Worm (Caenorhabditis elegans) whole organism, mixed stage, embryonic: ENCODE results near the gene srw-69.
A peak's percentile ranks its signal among the peaks of the same experiment; 100 is the strongest.

Experiments
- bed-3 ChIP-seq: fragments of 200-800 bp; sonication (Bioruptor generic); optimal IDR thresholded peaks from 3 replicates; lab custom pipeline; 2018; ENCODE audit warnings: mild to moderate bottlenecking, missing genetic modification characterization, moderate library complexity, missing compliant biosample characterization
- blmp-1 ChIP-seq: fragments of 150-350 bp; optimal IDR thresholded peaks from 2 replicates; lab custom pipeline; 2014; ENCODE audit warnings: missing biosample characterization, missing genetic modification characterization
- ceh-39 ChIP-seq: fragments of 150-350 bp; optimal IDR thresholded peaks from 2 replicates; lab custom pipeline; 2014; ENCODE audit warnings: missing biosample characterization, missing genetic modification characterization
- ceh-43 ChIP-seq: fragments of 200-800 bp; sonication (Bioruptor generic); optimal IDR thresholded peaks from 2 replicates; lab custom pipeline; 2018; ENCODE audit warnings: mild to moderate bottlenecking, missing genetic modification characterization, moderate library complexity, missing compliant biosample characterization
- ces-1 ChIP-seq: fragments of 150-350 bp; optimal IDR thresholded peaks from 2 replicates; lab custom pipeline; 2014; ENCODE audit warnings: missing biosample characterization, missing genetic modification reagents, missing genetic modification characterization
- cnd-1 ChIP-seq: fragments of 200-800 bp; sonication (Bioruptor generic); optimal IDR thresholded peaks from 2 replicates; lab custom pipeline; 2018; ENCODE audit warnings: mild to moderate bottlenecking, missing genetic modification characterization, missing compliant biosample characterization
- drap-1 ChIP-seq: fragments of 200-800 bp; sonication (Bioruptor generic); optimal IDR thresholded peaks from 3 replicates; lab custom pipeline; 2018; ENCODE audit warnings: mild to moderate bottlenecking, missing genetic modification characterization, missing compliant biosample characterization
- elt-1 ChIP-seq: sonication (generic microtip); optimal IDR thresholded peaks from 2 replicates; lab custom pipeline; 2017; ENCODE audit warnings: missing genetic modification characterization, mild to moderate bottlenecking, missing compliant biosample characterization, antibody characterized with exemption, moderate library complexity, borderline replicate concordance; ENCODE audit not compliant: insufficient read depth
- elt-3 ChIP-seq: fragments of 150-350 bp; optimal IDR thresholded peaks from 2 replicates; lab custom pipeline; 2014; ENCODE audit warnings: missing biosample characterization, missing genetic modification characterization
- flh-1 ChIP-seq: fragments of 200-800 bp; sonication (Bioruptor generic); optimal IDR thresholded peaks from 2 replicates; lab custom pipeline; 2018; ENCODE audit warnings: mild to moderate bottlenecking, missing genetic modification characterization, moderate library complexity, missing compliant biosample characterization
- ham-2 ChIP-seq: fragments of 200-800 bp; sonication (Bioruptor generic); optimal IDR thresholded peaks from 2 replicates; lab custom pipeline; 2018; ENCODE audit warnings: mild to moderate bottlenecking, missing genetic modification characterization, missing compliant biosample characterization
- lin-32 ChIP-seq: fragments of 200-800 bp; sonication (Bioruptor generic); optimal IDR thresholded peaks from 2 replicates; lab custom pipeline; 2018; ENCODE audit warnings: mild to moderate bottlenecking, missing genetic modification characterization, missing compliant biosample characterization
- mab-5 ChIP-seq: fragments of 150-350 bp; optimal IDR thresholded peaks from 2 replicates; lab custom pipeline; 2014; ENCODE audit warnings: missing biosample characterization, missing genetic modification characterization
- mep-1 ChIP-seq: fragments of 150-350 bp; optimal IDR thresholded peaks from 2 replicates; lab custom pipeline; 2017; ENCODE audit warnings: missing biosample characterization, missing genetic modification reagents, missing genetic modification characterization, inconsistent platforms
- mls-2 ChIP-seq: sonication (generic microtip); optimal IDR thresholded peaks from 2 replicates; lab custom pipeline; 2016; ENCODE audit warnings: mild to moderate bottlenecking, missing genetic modification characterization, moderate library complexity, missing compliant biosample characterization
- nhr-12 ChIP-seq: fragments of 150-350 bp; optimal IDR thresholded peaks from 2 replicates; lab custom pipeline; 2014; ENCODE audit warnings: missing biosample characterization, missing genetic modification characterization
- nhr-2 ChIP-seq: fragments of 150-350 bp; optimal IDR thresholded peaks from 2 replicates; lab custom pipeline; 2014; ENCODE audit warnings: missing biosample characterization, missing genetic modification characterization
- nhr-28 ChIP-seq: fragments of 150-350 bp; optimal IDR thresholded peaks from 2 replicates; lab custom pipeline; 2014; ENCODE audit warnings: missing biosample characterization, missing genetic modification characterization
- nhr-76 ChIP-seq: sonication (generic microtip); optimal IDR thresholded peaks from 2 replicates; lab custom pipeline; 2017; ENCODE audit warnings: missing biosample characterization, missing genetic modification characterization
- pha-4 ChIP-seq: fragments of 150-350 bp; optimal IDR thresholded peaks from 2 replicates; lab custom pipeline; 2018; ENCODE audit warnings: missing biosample characterization, missing genetic modification reagents, missing genetic modification characterization
- sem-2 ChIP-seq: fragments of 200-800 bp; sonication (Bioruptor generic); optimal IDR thresholded peaks from 2 replicates; lab custom pipeline; 2018; ENCODE audit warnings: mild to moderate bottlenecking, missing genetic modification characterization, missing compliant biosample characterization
- snpc-4 ChIP-seq: fragments of 150-350 bp; optimal IDR thresholded peaks from 2 replicates; lab custom pipeline; 2014; ENCODE audit warnings: missing biosample characterization, missing genetic modification characterization
- sptf-1 ChIP-seq: sonication (generic microtip); optimal IDR thresholded peaks from 2 replicates; lab custom pipeline; 2017; ENCODE audit warnings: mild to moderate bottlenecking, missing genetic modification characterization, moderate library complexity, missing compliant biosample characterization
- tbx-8 ChIP-seq: fragments of 200-800 bp; sonication (Bioruptor generic); optimal IDR thresholded peaks from 2 replicates; lab custom pipeline; 2018; ENCODE audit warnings: mild to moderate bottlenecking, missing genetic modification characterization, moderate library complexity, missing compliant biosample characterization
- unc-120 ChIP-seq: sonication (generic microtip); optimal IDR thresholded peaks from 2 replicates; lab custom pipeline; 2017; ENCODE audit warnings: missing genetic modification characterization, missing compliant biosample characterization; ENCODE audit not compliant: poor library complexity, severe bottlenecking
- unc-39 ChIP-seq: fragments of 150-350 bp; optimal IDR thresholded peaks from 2 replicates; lab custom pipeline; 2014; ENCODE audit warnings: missing biosample characterization, missing genetic modification characterization
- unc-62 ChIP-seq: fragments of 150-350 bp; optimal IDR thresholded peaks from 2 replicates; lab custom pipeline; 2014; ENCODE audit warnings: missing biosample characterization, missing genetic modification reagents, missing genetic modification characterization
- zip-8 ChIP-seq: fragments of 150-350 bp; optimal IDR thresholded peaks from 2 replicates; lab custom pipeline; 2014; ENCODE audit warnings: missing biosample characterization, missing genetic modification characterization
- ztf-11 ChIP-seq: fragments of 150-350 bp; optimal IDR thresholded peaks from 2 replicates; lab custom pipeline; 2014; ENCODE audit warnings: missing biosample characterization, missing genetic modification characterization

Gene srw-69

DNA sequence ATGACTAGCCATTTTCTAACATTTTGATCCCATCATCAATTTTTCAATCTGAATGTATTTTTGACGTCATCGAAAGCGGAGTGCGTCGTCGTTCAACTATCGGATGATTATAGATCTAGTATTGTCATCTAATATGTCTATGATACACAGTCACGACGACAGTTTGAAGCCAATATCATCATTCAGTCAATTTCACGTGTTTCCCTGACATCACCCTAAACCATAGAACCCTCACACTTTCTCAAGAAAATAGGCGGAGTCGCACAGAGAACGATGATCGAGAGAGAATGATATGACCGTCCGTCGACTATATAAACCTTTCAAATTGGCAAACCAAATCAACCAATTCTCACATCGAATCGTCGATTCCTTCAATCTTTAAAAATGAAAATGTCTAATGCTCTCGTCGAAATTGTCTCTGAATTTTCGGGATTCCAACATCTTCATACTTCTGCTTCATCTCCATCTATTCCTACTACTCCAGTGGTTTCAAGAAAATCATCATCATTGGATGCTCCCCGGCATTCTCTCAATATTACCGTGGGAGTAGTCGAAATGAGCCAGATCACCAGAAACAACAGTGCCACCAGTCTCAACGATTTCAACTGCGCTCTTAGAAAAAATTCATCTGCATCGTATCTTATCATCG lies 12.9 kb downstream of the srw-69 start, which contains the start of gene F18E3.13:
Gene F18E3.13 (plus strand): TSS at position 385 of the 649 bp plus-strand sequence.
- TF ChIP-seq ham-2 (no peak), unc-62 (GFP tag; lab: Kevin White, UChicago) (peak; percentile 69), nhr-28 (tag; lab: Kevin White, UChicago) (no peak), elt-3 (peak; percentile 22), unc-120 (tag; lab: Kevin White, UChicago) (no peak), lin-32 (GFP tag; lab: Kevin White, UChicago) (no peak)

DNA sequence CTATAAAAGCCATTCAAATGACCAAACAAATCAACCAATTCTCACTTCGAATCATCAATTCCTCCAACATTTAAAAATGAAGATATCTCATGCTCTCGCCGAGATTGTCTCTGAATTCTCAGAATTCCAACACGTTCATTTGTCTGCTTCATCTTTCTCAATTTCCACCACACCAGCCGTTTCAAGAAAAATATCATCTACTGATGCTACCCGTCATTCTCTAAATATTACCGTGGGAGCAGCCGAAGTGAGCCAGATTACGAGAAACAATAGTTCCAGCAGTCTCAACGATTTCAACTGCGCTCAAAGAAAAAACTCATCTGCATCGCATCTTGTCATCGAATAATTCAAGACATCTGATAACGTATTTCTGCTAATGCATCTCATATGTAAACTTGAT lies 13.9 kb downstream of the srw-69 start, which contains the start of gene F18E3.12:
Gene F18E3.12 (plus strand): TSS at position 77 of the 400 bp plus-strand sequence.
- TF ChIP-seq sem-2 (GFP tag; lab: Kevin White, UChicago) (no peak), mep-1 (no peak), mab-5 (tag; lab: Kevin White, UChicago) (no peak), ceh-39 (tag; lab: Kevin White, UChicago) (no peak), lin-32 (GFP tag; lab: Kevin White, UChicago) (no peak), ces-1 (GFP tag; lab: Kevin White, UChicago) (no peak), elt-1 (tag; lab: Kevin White, UChicago) (no peak)

DNA sequence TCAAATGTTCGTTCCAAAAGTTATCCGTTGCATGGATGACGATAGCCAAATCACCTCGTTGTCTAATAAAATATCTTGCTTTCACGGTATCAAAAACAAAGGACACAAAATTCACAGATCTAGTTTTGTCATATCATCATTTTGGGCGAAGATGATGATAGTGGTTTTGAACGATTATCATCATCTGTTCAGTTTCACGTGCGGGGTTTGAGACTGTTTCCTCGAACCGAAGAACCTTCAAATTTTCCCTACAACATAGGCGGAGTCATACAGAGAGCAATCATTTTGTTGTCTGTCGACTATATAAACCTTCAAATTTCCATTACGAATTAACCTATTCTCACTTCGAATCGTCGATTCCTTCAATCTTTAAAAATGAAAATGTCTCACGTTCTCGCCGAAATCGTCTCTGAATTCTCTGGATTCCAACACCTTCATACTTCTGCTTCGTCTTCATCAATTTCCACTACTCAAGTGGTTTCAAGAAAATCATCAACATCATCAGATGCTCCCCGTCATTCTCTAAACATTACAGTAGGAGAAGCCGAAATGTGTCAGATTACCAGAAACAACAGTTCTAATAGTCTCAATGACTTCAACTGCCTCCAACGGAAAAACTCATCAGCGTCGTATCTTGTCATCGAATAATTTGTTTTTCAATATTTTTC lies 15.5 kb downstream of the srw-69 start, which contains the start of gene F18E3.11:
Gene F18E3.11 (plus strand): TSS at position 376 of the 668 bp plus-strand sequence.
- TF ChIP-seq nhr-76 (tag; lab: Kevin White, UChicago) (no peak), nhr-12 (no peak), ces-1 (GFP tag; lab: Kevin White, UChicago) (no peak), bed-3 (GFP tag; lab: Kevin White, UChicago) (no peak), nhr-28 (tag; lab: Kevin White, UChicago) (no peak)

DNA sequence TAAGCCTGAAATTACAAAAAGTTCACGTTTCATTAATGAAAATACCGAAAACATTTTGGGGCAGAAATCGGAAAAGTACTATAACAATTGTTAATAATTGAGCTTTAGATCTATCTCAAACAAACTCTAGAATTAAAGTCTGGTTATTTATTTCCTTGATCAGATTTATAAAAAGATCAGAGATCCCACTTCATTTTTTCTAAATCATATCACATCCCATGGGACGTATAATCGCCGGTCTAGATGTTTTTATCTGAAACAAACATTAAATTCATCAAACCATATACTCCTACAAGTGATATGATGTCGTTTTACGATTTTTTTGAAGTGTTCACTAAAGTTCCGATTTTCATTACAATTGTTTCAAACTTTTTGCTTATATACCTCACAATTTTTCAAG lies 17.1 kb downstream of the srw-69 start, which contains the start of gene str-41:
Gene str-41 (plus strand): TSS at position 301 of the 400 bp plus-strand sequence.
- no peak for TF ChIP-seq mab-5 (tag; lab: Kevin White, UChicago)

DNA sequence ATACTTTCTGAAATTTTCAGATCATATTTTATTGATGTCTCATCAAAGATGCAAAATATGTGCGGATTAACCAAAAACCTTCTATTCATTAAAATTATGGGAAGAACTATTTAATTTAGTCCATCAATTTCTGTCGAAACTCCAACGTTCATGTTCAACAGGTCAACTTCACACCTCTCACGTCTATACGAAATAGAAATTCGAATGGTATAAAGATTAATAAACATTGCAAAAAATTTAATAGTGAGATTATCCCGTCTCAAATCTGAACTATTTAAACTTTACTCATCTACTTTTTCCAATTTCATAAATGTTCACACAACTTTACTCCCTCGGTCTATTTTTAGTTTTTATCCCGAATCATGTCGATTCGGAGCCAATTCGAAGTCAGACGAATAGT lies 19.2 kb downstream of the srw-69 start, which contains the start of gene R13D7.2:
Gene R13D7.2 (plus strand): TSS at position 301 of the 400 bp plus-strand sequence.
- no peak for TF ChIP-seq elt-3
- TF ChIP-seq nhr-12: no peak
- TF ChIP-seq, all 35 proteins: peak for 0

DNA sequence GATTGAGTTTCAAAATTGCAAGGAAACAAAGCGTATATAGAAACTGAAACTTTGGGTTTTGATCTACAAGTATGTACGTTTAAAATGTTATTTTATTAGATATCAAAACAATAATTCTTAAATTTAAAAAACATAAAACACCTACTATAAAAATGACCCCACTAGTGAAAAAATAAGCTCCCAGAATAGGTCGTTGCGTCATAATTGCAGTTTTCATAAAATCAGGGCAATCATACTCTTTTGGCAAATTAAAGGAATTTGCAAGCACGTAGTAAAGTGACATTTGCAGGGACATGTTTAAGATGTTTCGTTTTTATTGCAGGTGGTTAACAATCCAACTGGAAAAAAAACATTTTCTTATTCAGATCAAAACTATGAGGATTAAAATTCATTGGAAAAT lies 20.3 kb downstream of the srw-69 start, which contains the start of gene srt-6:
Gene srt-6 (minus strand): TSS at position 295 of the 400 bp plus-strand sequence.
- no peak for TF ChIP-seq unc-120 (tag; lab: Kevin White, UChicago)
- TF ChIP-seq blmp-1: no peak
- no peak for TF ChIP-seq nhr-76 (tag; lab: Kevin White, UChicago)
- peak; percentile 91 for TF ChIP-seq zip-8 (tag; lab: Kevin White, UChicago)
- TF ChIP-seq, all 35 proteins: peak for 1

DNA sequence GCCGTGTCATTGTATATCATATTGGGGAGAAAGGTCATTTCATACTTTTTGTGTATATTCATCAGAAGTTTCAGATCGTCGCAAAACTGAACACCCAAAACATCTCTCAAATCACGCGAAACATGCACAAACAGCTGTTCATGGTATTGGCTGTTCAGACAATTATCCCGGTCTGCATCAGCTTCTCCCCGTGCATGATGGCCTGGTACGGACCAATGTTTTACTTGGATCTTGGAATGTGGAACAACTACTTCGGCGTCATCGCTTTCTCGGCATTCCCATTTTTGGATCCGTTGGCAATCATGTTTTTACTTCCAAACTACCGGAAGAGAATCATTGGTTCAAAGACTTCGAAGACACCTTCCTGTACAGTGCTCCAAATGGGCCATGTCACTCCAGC lies 25.3 kb downstream of the srw-69 start:
- TF ChIP-seq nhr-2 (tag; lab: Kevin White, UChicago) (no peak), flh-1 (no peak), ceh-43 (GFP tag; lab: Kevin White, UChicago) (no peak), ztf-11 (tag; lab: Kevin White, UChicago) (no peak), drap-1 (GFP tag; lab: Kevin White, UChicago) (no peak), sptf-1 (tag; lab: Kevin White, UChicago) (no peak), tbx-8 (GFP tag; lab: Kevin White, UChicago) (no peak), blmp-1 (no peak), zip-8 (tag; lab: Kevin White, UChicago) (no peak), mls-2 (no peak), lin-32 (GFP tag; lab: Kevin White, UChicago) (no peak), mep-1 (no peak), cnd-1 (tag; lab: Kevin White, UChicago) (no peak), elt-3 (no peak), snpc-4 (tag; lab: Kevin White, UChicago) (no peak), unc-120 (tag; lab: Kevin White, UChicago) (no peak), nhr-12 (no peak), unc-39 (tag; lab: Kevin White, UChicago) (no peak), pha-4 (no peak)
